Fruit fly (Drosophila melanogaster) whole organism, pupa: ENCODE results near the gene plum.
A peak's percentile ranks its signal among the peaks of the same experiment; 100 is the strongest.

Experiments used
- CG10348 ChIP-seq: fragments of 200-800 bp; sonication (Bioruptor generic); IDR thresholded peaks from 2 replicates; pipeline ENCODE4 v1.3.6; 2022; ENCODE audit warnings: missing biosample characterization, missing genetic modification characterization
- CG12605 ChIP-seq: fragments of 200-800 bp; sonication (Bioruptor generic); IDR thresholded peaks from 2 replicates; pipeline ENCODE4 v1.3.6; 2022; ENCODE audit warnings: missing biosample characterization, missing genetic modification characterization
- CG13204 ChIP-seq: fragments of 200-800 bp; sonication (Bioruptor generic); optimal IDR thresholded peaks from 2 replicates; lab custom pipeline; 2018; ENCODE audit warnings: missing biosample characterization, mild to moderate bottlenecking, missing genetic modification characterization, moderate library complexity
- CG14655 ChIP-seq: fragments of 200-800 bp; sonication (Bioruptor generic); optimal IDR thresholded peaks from 3 replicates; lab custom pipeline; 2017; ENCODE audit warnings: mild to moderate bottlenecking, missing biosample characterization, missing genetic modification reagents, missing genetic modification characterization
- CG15710 ChIP-seq: fragments of 200-800 bp; sonication (Bioruptor generic); optimal IDR thresholded peaks from 2 replicates; lab custom pipeline; 2018; ENCODE audit warnings: missing biosample characterization, mild to moderate bottlenecking, missing genetic modification characterization, moderate library complexity
- CG17806 ChIP-seq: fragments of 200-800 bp; sonication (Bioruptor generic); optimal IDR thresholded peaks from 2 replicates; lab custom pipeline; 2018; ENCODE audit warnings: missing biosample characterization, mild to moderate bottlenecking, missing genetic modification characterization, moderate library complexity
- CG32121 ChIP-seq: fragments of 200-800 bp; sonication (Bioruptor generic); IDR thresholded peaks from 2 replicates; pipeline ENCODE4 v1.3.6; 2022; ENCODE audit warnings: missing biosample characterization, missing genetic modification characterization
- CG34367 ChIP-seq: fragments of 200-800 bp; sonication (Bioruptor generic); optimal IDR thresholded peaks from 2 replicates; lab custom pipeline; 2018; ENCODE audit warnings: missing biosample characterization, mild to moderate bottlenecking, missing genetic modification characterization
- CG4496 ChIP-seq: fragments of 200-800 bp; sonication (Bioruptor generic); IDR thresholded peaks from 3 replicates; pipeline ENCODE4 v1.3.6; 2022; ENCODE audit warnings: missing biosample characterization, missing genetic modification characterization
- CG8159 ChIP-seq: fragments of 200-800 bp; sonication (Bioruptor generic); optimal IDR thresholded peaks from 3 replicates; lab custom pipeline; 2018; ENCODE audit warnings: missing biosample characterization, mild to moderate bottlenecking, missing genetic modification characterization, moderate library complexity
- CG8301 ChIP-seq: fragments of 200-800 bp; sonication (Bioruptor generic); optimal IDR thresholded peaks from 2 replicates; lab custom pipeline; 2018; ENCODE audit warnings: missing biosample characterization, mild to moderate bottlenecking, missing genetic modification characterization
- CG9948 ChIP-seq: fragments of 200-800 bp; sonication (Bioruptor generic); optimal IDR thresholded peaks from 2 replicates; lab custom pipeline; 2018; ENCODE audit warnings: missing biosample characterization, mild to moderate bottlenecking, missing genetic modification characterization, moderate library complexity
- D1 ChIP-seq: fragments of 200-800 bp; sonication (Bioruptor generic); optimal IDR thresholded peaks from 2 replicates; lab custom pipeline; 2018; ENCODE audit warnings: missing biosample characterization, mild to moderate bottlenecking, missing genetic modification characterization, moderate library complexity
- EcR ChIP-seq: fragments of 200-800 bp; sonication (Bioruptor generic); optimal IDR thresholded peaks from 3 replicates; lab custom pipeline; 2019; ENCODE audit warnings: missing biosample characterization, missing genetic modification characterization, mild to moderate bottlenecking, moderate library complexity, missing genetic modification reagents
- Ets98B ChIP-seq: fragments of 200-800 bp; sonication (Bioruptor generic); IDR thresholded peaks from 2 replicates; pipeline ENCODE4 v1.3.6; 2022; ENCODE audit warnings: missing biosample characterization, missing genetic modification characterization
- Pif1A ChIP-seq: fragments of 200-800 bp; sonication (Bioruptor generic); optimal IDR thresholded peaks from 3 replicates; lab custom pipeline; 2016; ENCODE audit warnings: missing biosample characterization, missing genetic modification characterization
- Pif1B ChIP-seq: fragments of 200-800 bp; sonication (Bioruptor generic); optimal IDR thresholded peaks from 3 replicates; lab custom pipeline; 2016; ENCODE audit warnings: missing biosample characterization, missing genetic modification characterization
- Snoo ChIP-seq: fragments of 200-800 bp; sonication (Bioruptor generic); optimal IDR thresholded peaks from 3 replicates; lab custom pipeline; 2017; ENCODE audit warnings: missing biosample characterization, mild to moderate bottlenecking, missing genetic modification characterization, inconsistent platforms
- fd96Ca ChIP-seq: fragments of 200-800 bp; sonication (Bioruptor generic); IDR thresholded peaks from 3 replicates; pipeline ENCODE4 v1.3.6; 2022; ENCODE audit warnings: missing biosample characterization, missing genetic modification characterization
- gl ChIP-seq: fragments of 200-800 bp; sonication (Bioruptor generic); optimal IDR thresholded peaks from 2 replicates; lab custom pipeline; 2018; ENCODE audit warnings: missing biosample characterization, mild to moderate bottlenecking, missing genetic modification characterization
- rn ChIP-seq: fragments of 200-800 bp; sonication (Bioruptor generic); IDR thresholded peaks from 2 replicates; pipeline ENCODE4 v1.3.6; 2022; ENCODE audit warnings: missing biosample characterization, missing genetic modification characterization

Gene plum

DNA sequence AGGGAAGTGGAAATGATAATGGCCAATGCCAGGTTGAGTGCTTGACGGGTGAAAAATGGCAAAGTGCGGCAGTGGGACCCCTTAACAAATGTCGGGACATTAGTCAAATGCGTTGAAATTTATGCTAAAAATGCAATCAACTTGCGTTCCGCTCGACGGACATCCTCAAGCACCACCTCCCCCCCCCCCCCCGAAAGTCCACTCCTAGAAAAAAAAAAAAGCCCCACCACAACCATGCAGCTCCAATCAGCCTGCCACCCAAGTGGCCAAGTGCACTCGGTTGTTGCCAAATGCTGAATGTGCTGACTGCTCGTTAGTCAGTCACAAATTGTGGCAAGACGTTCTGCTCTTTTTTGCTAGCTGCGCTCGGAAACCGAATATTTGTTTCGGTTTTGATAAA, 56.4 kb downstream of the plum start:
- no peak for TF ChIP-seq Pif1A
- TF ChIP-seq CG12605 (GFP tag; lab: Robert Waterston, UW), result no peak
- no peak for TF ChIP-seq Pif1B (GFP tag; lab: Kevin White, UChicago)
- TF ChIP-seq EcR (GFP tag; lab: Kevin White, UChicago), result no peak
- TF ChIP-seq CG32121 (GFP tag; lab: Robert Waterston, UW), result no peak
- no peak for TF ChIP-seq CG15710 (tag; lab: Kevin White, UChicago)
- no peak for TF ChIP-seq CG9948 (tag; lab: Kevin White, UChicago)
- TF ChIP-seq CG14655, result no peak
- no peak for TF ChIP-seq CG8301

DNA sequence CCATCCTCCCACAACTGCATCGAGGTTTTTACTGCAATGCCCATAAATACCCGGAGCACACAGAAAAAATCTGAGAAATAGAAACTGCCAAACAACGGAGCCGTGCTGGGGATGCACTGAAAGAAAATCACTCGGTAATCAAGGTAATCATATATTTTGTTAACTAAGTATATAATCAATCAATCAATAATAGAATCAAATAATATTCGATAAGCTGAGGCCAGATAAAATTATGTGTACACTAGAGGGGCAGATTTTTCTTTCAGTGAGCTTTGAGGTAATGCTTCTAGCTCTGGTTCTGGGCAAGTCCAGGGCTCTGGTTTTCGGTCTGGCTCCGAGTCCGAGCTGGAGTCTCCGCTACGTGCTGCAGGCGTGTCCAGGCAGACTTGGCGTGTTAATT, 57.0 kb downstream of the plum start:
- TF ChIP-seq fd96Ca (GFP tag; lab: Robert Waterston, UW), result no peak; the same call in 1 of the 3 replicates
- no peak for TF ChIP-seq CG17806 (tag; lab: Kevin White, UChicago)
- no peak for TF ChIP-seq D1 (tag; lab: Kevin White, UChicago)
- TF ChIP-seq EcR (GFP tag; lab: Kevin White, UChicago), result no peak
- no peak for TF ChIP-seq CG10348 (GFP tag; lab: Robert Waterston, UW)
- peak; percentile 66 for TF ChIP-seq CG8301
- TF ChIP-seq Pif1A, result peak; percentile 25
- TF ChIP-seq CG34367 (tag; lab: Kevin White, UChicago), result no peak
- peak; percentile 74 for TF ChIP-seq CG14655
- no peak for TF ChIP-seq gl
- TF ChIP-seq Snoo (tag; lab: Kevin White, UChicago), result no peak
- peak; percentile 32 for TF ChIP-seq Pif1B (GFP tag; lab: Kevin White, UChicago)
- TF ChIP-seq rn (GFP tag; lab: Robert Waterston, UW), result no peak
- TF ChIP-seq CG4496, result peak; percentile 70; the same call in 2 of the 3 replicates
- TF ChIP-seq CG13204 (GFP tag; lab: Kevin White, UChicago), result no peak
- TF ChIP-seq CG15710 (tag; lab: Kevin White, UChicago), result no peak
- peak; percentile 43; the same call in 1 of the 2 replicates for TF ChIP-seq CG12605 (GFP tag; lab: Robert Waterston, UW)
- TF ChIP-seq CG32121 (GFP tag; lab: Robert Waterston, UW), result peak; percentile 45; the same call in 1 of the 2 replicates
- TF ChIP-seq Ets98B (GFP tag; lab: Robert Waterston, UW), result peak; percentile 56; the same call in 1 of the 2 replicates
- TF ChIP-seq CG9948 (tag; lab: Kevin White, UChicago), result no peak
- no peak for TF ChIP-seq CG8159

DNA sequence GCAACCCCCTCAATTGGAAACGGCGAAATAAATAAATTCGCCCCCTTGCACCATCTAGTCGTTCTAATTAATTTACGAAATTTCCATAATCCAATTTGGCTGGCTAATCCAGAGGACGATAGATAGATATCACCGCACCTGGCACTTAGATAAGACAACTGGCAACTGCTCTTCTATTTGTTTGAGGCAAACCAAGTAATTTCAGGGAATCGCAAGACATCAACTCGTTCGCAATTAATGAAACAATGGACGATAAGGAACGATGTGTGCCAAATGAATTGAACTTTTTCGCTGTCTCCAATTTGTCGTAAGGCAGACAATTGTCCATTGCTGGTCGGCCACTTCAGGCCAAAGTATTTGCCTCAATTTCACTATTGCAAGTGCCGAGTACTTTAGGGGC, 69.9 kb downstream of the plum start:
- TF ChIP-seq CG8301 (no peak), rn (GFP tag; lab: Robert Waterston, UW) (no peak), Pif1A (no peak), CG8159 (no peak), Ets98B (GFP tag; lab: Robert Waterston, UW) (no peak), fd96Ca (GFP tag; lab: Robert Waterston, UW) (no peak), CG12605 (GFP tag; lab: Robert Waterston, UW) (no peak), Snoo (tag; lab: Kevin White, UChicago) (no peak), D1 (tag; lab: Kevin White, UChicago) (no peak), CG9948 (tag; lab: Kevin White, UChicago) (no peak), Pif1B (GFP tag; lab: Kevin White, UChicago) (no peak), CG34367 (tag; lab: Kevin White, UChicago) (no peak), CG32121 (GFP tag; lab: Robert Waterston, UW) (no peak), CG10348 (GFP tag; lab: Robert Waterston, UW) (no peak), CG15710 (tag; lab: Kevin White, UChicago) (no peak), CG14655 (no peak), CG4496 (no peak)

DNA sequence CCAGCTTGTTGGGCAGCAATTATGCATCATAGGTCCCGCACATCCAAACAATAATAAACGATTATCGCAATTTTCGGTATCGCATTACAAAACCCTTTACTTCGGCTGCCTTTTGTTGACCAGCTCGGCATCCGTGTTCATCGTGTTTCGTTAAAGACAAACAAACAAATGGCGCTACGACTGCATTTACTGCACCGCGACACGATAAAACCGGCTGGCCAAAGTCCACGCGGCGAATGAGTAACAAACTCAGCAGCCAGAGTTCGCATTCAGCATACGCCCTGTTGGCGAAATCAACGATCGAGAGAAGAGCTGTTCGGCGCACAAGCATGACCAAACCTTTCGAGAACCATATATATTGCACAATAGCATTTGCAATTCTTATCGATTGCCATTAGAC, 70.6 kb downstream of the plum start:
- TF ChIP-seq CG8301 (peak; percentile 4), CG10348 (GFP tag; lab: Robert Waterston, UW) (no peak), CG4496 (peak; percentile 73), Pif1A (peak; percentile 49), CG12605 (GFP tag; lab: Robert Waterston, UW) (peak; percentile 54; the same call in 1 of the 2 replicates), CG13204 (GFP tag; lab: Kevin White, UChicago) (peak; percentile 4), Snoo (tag; lab: Kevin White, UChicago) (peak; percentile 39), Ets98B (GFP tag; lab: Robert Waterston, UW) (peak; percentile 27; the same call in 1 of the 2 replicates), Pif1B (GFP tag; lab: Kevin White, UChicago) (peak; percentile 46), gl (peak; percentile 63), fd96Ca (GFP tag; lab: Robert Waterston, UW) (no peak), EcR (GFP tag; lab: Kevin White, UChicago) (no peak)
- TF ChIP-seq, all 21 proteins: peak for 9

DNA sequence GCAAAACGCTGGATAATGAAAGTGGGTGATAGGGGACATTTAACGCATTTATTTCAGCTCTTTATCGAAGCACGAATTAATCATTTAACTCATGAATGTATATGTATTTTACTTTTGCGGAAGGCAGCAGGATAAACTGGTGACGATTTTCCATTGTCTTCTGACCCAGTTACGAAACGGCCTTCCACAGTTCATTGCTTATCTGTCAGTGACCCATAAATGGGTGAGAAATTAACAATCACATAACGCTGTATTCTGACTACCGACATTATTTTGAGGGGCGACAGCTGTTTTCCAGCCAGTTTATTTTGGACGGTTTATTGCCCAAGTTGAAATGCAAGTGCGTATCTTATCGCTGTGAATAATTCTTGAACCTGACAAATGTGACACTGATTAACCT, 71.5 kb downstream of the plum start:
- TF ChIP-seq EcR (GFP tag; lab: Kevin White, UChicago), result peak; percentile 79
- TF ChIP-seq Pif1A, result no peak
- no peak for TF ChIP-seq Pif1B (GFP tag; lab: Kevin White, UChicago)
- no peak for TF ChIP-seq D1 (tag; lab: Kevin White, UChicago)

DNA sequence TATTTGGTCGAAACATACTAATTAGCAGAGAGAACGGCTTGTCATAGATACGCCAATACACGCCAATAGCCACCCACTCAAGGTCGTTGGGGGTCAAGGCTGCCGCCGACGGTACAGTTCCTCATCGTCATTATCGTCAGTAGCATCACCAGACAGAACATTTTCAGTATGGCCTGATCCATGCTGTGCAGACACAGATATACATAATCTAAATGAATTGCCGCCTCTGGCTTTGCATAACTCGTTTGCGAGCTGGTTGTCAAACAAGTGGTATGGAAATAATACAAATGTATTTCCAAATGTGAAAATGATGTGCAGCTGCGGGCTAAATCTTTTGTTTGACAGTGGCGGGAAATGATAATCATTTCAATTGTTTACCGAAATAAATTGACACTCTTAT, 71.9 kb downstream of the plum start:
- TF ChIP-seq Ets98B (GFP tag; lab: Robert Waterston, UW), result no peak
- TF ChIP-seq CG32121 (GFP tag; lab: Robert Waterston, UW), result no peak
- TF ChIP-seq CG8301, result no peak
